Worm (Caenorhabditis elegans): ENCODE measurements around the gene srh-69.

srh-69 gene

DNA sequence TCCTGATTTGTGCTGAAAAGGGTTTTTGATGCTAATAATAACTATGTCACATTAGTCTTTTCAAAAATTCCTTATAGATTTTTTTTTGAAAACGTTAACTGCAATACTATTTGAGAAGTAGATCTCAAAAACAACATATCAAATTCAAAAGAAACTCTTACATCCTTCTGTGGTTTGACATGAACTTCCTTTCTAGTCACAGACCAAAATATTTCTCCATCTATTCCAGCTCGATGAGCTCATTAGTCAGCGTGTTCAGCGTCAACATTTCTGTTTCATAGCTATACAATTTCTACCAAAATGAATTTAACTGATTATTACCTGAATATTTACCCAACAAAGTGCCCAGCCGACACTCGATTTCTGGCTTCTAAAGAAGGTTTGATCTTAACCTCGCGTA is 5.9 kb downstream of the srh-69 start, which contains the start of gene srh-67:
Gene srh-67, plus strand, starts transcription at position 301 of the 400 bp plus-strand sequence.
- TF ChIP-seq dmd-8 (GFP tag; IDR thresholded peaks at IDR 0.05) (no peak), ceh-62 (tag; optimal IDR thresholded peaks at IDR 0.05) (no peak)

DNA sequence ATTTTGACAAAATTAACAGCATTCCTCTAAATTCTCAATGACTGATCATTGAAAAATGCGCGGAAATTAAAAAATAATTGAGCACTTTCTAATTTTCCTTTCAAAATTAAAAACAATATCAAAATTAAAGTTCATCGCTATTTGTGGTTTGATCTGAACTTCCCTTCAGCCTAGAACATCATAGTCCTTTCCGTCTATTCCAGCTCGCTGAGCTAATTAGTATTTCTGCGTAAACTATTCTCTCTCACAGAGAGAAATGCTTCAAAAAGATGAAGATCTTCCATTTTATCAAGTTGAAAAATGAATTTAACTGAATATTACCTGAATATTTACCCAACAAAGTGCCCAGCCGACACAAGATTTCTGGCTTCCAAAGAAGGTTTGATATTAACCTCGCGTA is 7.5 kb downstream of the srh-69 start, which contains the start of gene srh-68:
Gene srh-68, plus strand, starts transcription at position 301 of the 400 bp plus-strand sequence.
- TF ChIP-seq F49E8.2 (tag; optimal IDR thresholded peaks at IDR 0.05; ENCODE audit: borderline replicate concordance), result no peak
- TF ChIP-seq madf-9 (GFP tag; conservative IDR thresholded peaks at IDR 0.05), result no peak
- no peak for TF ChIP-seq egl-27 (tag; optimal IDR thresholded peaks at IDR 0.05)
- no peak for TF ChIP-seq spr-3 (GFP tag; optimal IDR thresholded peaks at IDR 0.05)
- TF ChIP-seq hlh-30 (tag; optimal IDR thresholded peaks at IDR 0.05; ENCODE audit: insufficient read depth), result no peak
- TF ChIP-seq vab-7 (GFP tag; IDR thresholded peaks at IDR 0.05), result no peak
- no peak for TF ChIP-seq aha-1 (tag)
- no peak for TF ChIP-seq lsy-2 (tag; optimal IDR thresholded peaks at IDR 0.05)
- TF ChIP-seq lim-7 (GFP tag; IDR thresholded peaks at IDR 0.05), result no peak
- TF ChIP-seq T20F7.1 (GFP tag; optimal IDR thresholded peaks at IDR 0.05), result no peak

DNA sequence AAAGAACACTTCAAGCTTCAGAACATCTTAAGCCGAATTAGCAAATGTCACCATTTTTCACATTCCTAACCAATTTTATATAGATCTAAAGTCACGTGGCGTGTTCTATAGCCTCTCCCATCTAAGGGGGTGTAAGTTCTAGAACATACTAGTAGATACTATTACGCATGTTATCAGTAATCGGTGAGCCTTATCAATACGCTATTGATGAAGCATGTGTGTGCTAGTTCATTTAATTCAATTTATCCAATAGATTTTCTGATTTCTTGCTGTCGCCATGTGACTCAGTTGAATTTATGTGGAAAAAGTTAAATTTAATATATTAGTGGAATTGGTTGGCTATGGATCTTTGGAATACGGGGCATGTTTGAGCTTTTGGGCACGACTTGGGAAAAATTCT is 8.0 kb downstream of the srh-69 start:
- no peak for TF ChIP-seq ceh-32 (tag; optimal IDR thresholded peaks at IDR 0.05; ENCODE audit: poor library complexity)
- no peak for TF ChIP-seq dmd-6 (GFP tag; IDR thresholded peaks at IDR 0.05)
- peak; percentile 64 for TF ChIP-seq aha-1 (tag)

DNA sequence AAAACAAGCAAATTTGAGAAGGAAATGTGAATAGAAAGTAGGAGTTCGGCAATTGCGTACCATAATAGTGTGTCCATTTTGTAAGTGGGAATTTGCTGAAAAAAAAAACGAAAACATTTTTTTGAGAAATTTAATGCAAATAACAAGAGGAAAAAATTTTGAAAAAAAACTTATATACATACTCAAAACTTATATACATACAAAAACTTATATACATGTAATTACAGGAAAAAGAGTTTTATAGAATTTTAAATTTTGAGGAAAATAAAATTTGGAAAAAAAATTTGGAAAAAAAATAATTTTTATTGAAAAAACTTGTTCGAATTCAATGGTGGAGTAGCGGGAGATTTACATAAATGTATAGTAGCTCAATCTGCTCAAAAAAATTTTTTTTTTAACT is 11.7 kb downstream of the srh-69 start, which contains the start of gene ador-1:
Gene ador-1, minus strand, starts transcription at position 101 of the 400 bp plus-strand sequence.
- TF ChIP-seq T20F7.1 (GFP tag; optimal IDR thresholded peaks at IDR 0.05) (no peak), dmd-6 (GFP tag; IDR thresholded peaks at IDR 0.05) (no peak), egl-27 (tag; optimal IDR thresholded peaks at IDR 0.05) (no peak), lsy-2 (tag; optimal IDR thresholded peaks at IDR 0.05) (no peak), mep-1 (tag; optimal IDR thresholded peaks at IDR 0.05) (no peak), Y48G9A.11 (GFP tag; IDR thresholded peaks at IDR 0.05) (no peak), daf-8 (GFP tag; IDR thresholded peaks at IDR 0.05) (no peak), ceh-82 (tag; optimal IDR thresholded peaks at IDR 0.05) (no peak), zip-11 (GFP tag; IDR thresholded peaks at IDR 0.05) (no peak), nhr-42 (GFP tag; IDR thresholded peaks at IDR 0.05) (no peak), hlh-30 (tag; optimal IDR thresholded peaks at IDR 0.05; ENCODE audit: insufficient read depth) (no peak)

DNA sequence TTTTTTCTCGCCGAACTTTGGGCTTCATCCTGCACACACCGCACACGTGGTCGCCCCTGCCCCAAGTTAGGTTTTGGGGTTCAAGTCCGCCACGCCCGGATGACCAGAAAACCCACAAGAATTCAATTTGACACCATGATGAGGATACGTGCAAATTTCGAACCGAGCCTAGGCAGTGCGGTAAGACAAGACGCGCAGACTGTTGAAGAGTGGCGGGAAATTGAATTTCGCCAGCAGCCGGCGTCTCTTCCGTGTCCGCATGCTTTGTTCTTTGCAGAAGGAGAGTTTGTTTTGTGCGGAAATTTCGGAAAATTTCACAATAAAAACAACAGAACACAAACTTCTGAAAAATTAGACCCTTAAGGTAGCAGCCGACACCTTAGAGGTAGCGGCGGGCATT is 14.6 kb downstream of the srh-69 start:
- peak in 1 of 2 experiments; percentile 37 for TF ChIP-seq hif-1 (tag; optimal IDR thresholded peaks at IDR 0.05)
- TF ChIP-seq pqm-1 (tag; optimal IDR thresholded peaks at IDR 0.05), result no peak
- no peak for TF ChIP-seq Y75B8A.6 (GFP tag; IDR thresholded peaks at IDR 0.05)
- TF ChIP-seq ctbp-1 (GFP tag; IDR thresholded peaks at IDR 0.05), result 0 out of 2 replicates have a peak, but pooled peaks have one; percentile 35
- peak; percentile 65 for TF ChIP-seq ces-1 (GFP tag; optimal IDR thresholded peaks at IDR 0.05)
- no peak for TF ChIP-seq zip-2 (tag; optimal IDR thresholded peaks at IDR 0.05)
- TF ChIP-seq tra-1 (GFP tag; IDR thresholded peaks at IDR 0.05), result no peak
- peak; percentile 29 for TF ChIP-seq fkh-10 (GFP tag; optimal IDR thresholded peaks at IDR 0.05)
- TF ChIP-seq zag-1 (tag; optimal IDR thresholded peaks at IDR 0.05), result no peak

DNA sequence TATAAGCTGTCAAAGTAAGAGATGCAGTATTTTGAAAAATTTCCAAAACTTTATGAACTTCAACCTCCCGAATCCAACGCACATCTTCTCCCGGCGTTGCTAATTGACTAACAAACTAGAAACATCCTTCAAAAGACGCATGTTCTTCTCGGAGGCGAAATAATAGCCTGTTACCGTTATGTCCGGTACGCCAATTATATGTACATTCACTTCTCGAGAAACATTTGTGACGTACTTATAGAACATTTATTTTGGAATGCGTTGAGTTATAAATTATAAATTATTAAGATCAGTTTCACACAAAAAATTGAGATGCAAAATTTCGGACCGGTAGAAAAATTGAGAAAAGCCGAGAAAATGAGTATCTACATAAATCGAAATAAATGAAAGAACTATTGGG is 17.5 kb downstream of the srh-69 start, which contains the start of gene T21B4.3:
Gene T21B4.3, minus strand, starts transcription at position 101 of the 400 bp plus-strand sequence.
- TF ChIP-seq madf-5 (GFP tag; IDR thresholded peaks at IDR 0.05), result no peak
- no peak for TF ChIP-seq unc-39 (tag; optimal IDR thresholded peaks at IDR 0.05)
- no peak for TF ChIP-seq hlh-11 (tag; optimal IDR thresholded peaks at IDR 0.05)
- TF ChIP-seq nhr-10 (tag; optimal IDR thresholded peaks at IDR 0.05), result no peak
- no peak for TF ChIP-seq mdt-29 (GFP tag; IDR thresholded peaks at IDR 0.05)
- no peak for TF ChIP-seq daf-19 (GFP tag; conservative IDR thresholded peaks at IDR 0.05)
- no peak for TF ChIP-seq nhr-77 (tag; optimal IDR thresholded peaks at IDR 0.05)

Measured in whole organism, L4 larva.